Worm (Caenorhabditis elegans) whole organism, young adult: ENCODE measurements around the gene tost-1.

Experiments used
- B0336.3 ChIP-seq: fragments of 200-800 bp; sonication (Bioruptor generic); IDR thresholded peaks from 2 replicates; pipeline ENCODE4 v1.3.6; 2022; ENCODE audit warnings: missing genetic modification characterization, missing compliant biosample characterization
- D2030.7 ChIP-seq: fragments of 200-800 bp; sonication (Bioruptor generic); IDR thresholded peaks from 2 replicates; pipeline ENCODE4 v1.3.6; 2022; ENCODE audit warnings: missing genetic modification reagents, missing genetic modification characterization, missing compliant biosample characterization
- F33H1.4 ChIP-seq: fragments of 200-800 bp; sonication (Bioruptor generic); IDR thresholded peaks from 2 replicates; pipeline ENCODE4 v1.3.6; 2022; ENCODE audit warnings: missing genetic modification reagents, missing genetic modification characterization, missing compliant biosample characterization
- F39B2.1 ChIP-seq: fragments of 200-800 bp; sonication (Bioruptor generic); IDR thresholded peaks from 2 replicates; pipeline ENCODE4 v1.3.6; 2022; ENCODE audit warnings: missing genetic modification reagents, missing genetic modification characterization, missing compliant biosample characterization
- F49E8.2 ChIP-seq: sonication (generic microtip); optimal IDR thresholded peaks from 3 replicates; lab custom pipeline; 2017; ENCODE audit warnings: missing genetic modification characterization, mild to moderate bottlenecking, missing compliant biosample characterization, antibody characterized with exemption, moderate library complexity; ENCODE audit not compliant: insufficient read depth
- F55B11.4 ChIP-seq: sonication (generic microtip); optimal IDR thresholded peaks from 2 replicates; lab custom pipeline; 2016; ENCODE audit warnings: missing compliant biosample characterization, missing genetic modification characterization, borderline replicate concordance; ENCODE audit not compliant: insufficient read depth
- K12H6.12 ChIP-seq: fragments of 200-800 bp; sonication (Bioruptor generic); optimal IDR thresholded peaks from 2 replicates; lab custom pipeline; 2018; ENCODE audit warnings: mild to moderate bottlenecking, missing genetic modification characterization, missing compliant biosample characterization
- Y67H2A.10 ChIP-seq: fragments of 200-800 bp; sonication (Bioruptor generic); conservative IDR thresholded peaks from 2 replicates; pipeline ENCODE4 v1.3.6; 2022; ENCODE audit warnings: missing genetic modification reagents, missing genetic modification characterization, missing compliant biosample characterization
- Y79H2A.3 ChIP-seq: fragments of 200-800 bp; sonication (Bioruptor generic); conservative IDR thresholded peaks from 2 replicates; pipeline ENCODE4 v1.3.6; 2022; ENCODE audit warnings: missing genetic modification reagents, missing genetic modification characterization, missing compliant biosample characterization
- Y95B8A.8 ChIP-seq: fragments of 200-800 bp; sonication (Bioruptor generic); IDR thresholded peaks from 2 replicates; pipeline ENCODE4 v1.3.6; 2022; ENCODE audit warnings: missing genetic modification reagents, missing genetic modification characterization, missing compliant biosample characterization
- aptf-2 ChIP-seq: fragments of 200-800 bp; sonication (Bioruptor generic); conservative IDR thresholded peaks from 2 replicates; pipeline ENCODE4 v1.3.6; 2022; ENCODE audit warnings: missing genetic modification reagents, missing genetic modification characterization, missing compliant biosample characterization
- aptf-3 ChIP-seq: fragments of 200-800 bp; sonication (Bioruptor generic); IDR thresholded peaks from 2 replicates; pipeline ENCODE4 v1.3.6; 2022; ENCODE audit warnings: missing genetic modification characterization, missing compliant biosample characterization
- cebp-2 ChIP-seq: fragments of 200-800 bp; sonication (Bioruptor generic); IDR thresholded peaks from 2 replicates; pipeline ENCODE4 v1.3.6; 2022; ENCODE audit warnings: missing genetic modification characterization, missing compliant biosample characterization
- ceh-40 ChIP-seq: fragments of 200-800 bp; sonication (Bioruptor generic); IDR thresholded peaks from 2 replicates; pipeline ENCODE4 v1.3.6; 2022; ENCODE audit warnings: missing genetic modification characterization, missing compliant biosample characterization
- ceh-58 ChIP-seq: fragments of 200-800 bp; sonication (Bioruptor generic); IDR thresholded peaks from 2 replicates; pipeline ENCODE4 v1.3.6; 2022; ENCODE audit warnings: missing genetic modification characterization, missing compliant biosample characterization
- ceh-91 ChIP-seq: fragments of 200-800 bp; sonication (Bioruptor generic); IDR thresholded peaks from 2 replicates; pipeline ENCODE4 v1.3.6; 2022; ENCODE audit warnings: missing genetic modification reagents, missing genetic modification characterization, missing compliant biosample characterization
- die-1 ChIP-seq: sonication (generic microtip); optimal IDR thresholded peaks from 2 replicates; lab custom pipeline; 2016; ENCODE audit warnings: missing genotype, mild to moderate bottlenecking, missing genetic modification characterization, missing compliant biosample characterization
- dox-1 ChIP-seq: fragments of 200-800 bp; sonication (Bioruptor generic); IDR thresholded peaks from 2 replicates; pipeline ENCODE4 v1.3.6; 2022; ENCODE audit warnings: missing genetic modification reagents, missing genetic modification characterization, missing compliant biosample characterization
- dpff-1 ChIP-seq: sonication (generic microtip); optimal IDR thresholded peaks from 2 replicates; lab custom pipeline; 2017; ENCODE audit warnings: mild to moderate bottlenecking, missing genetic modification characterization, missing compliant biosample characterization
- dpl-1 ChIP-seq: fragments of 150-350 bp; optimal IDR thresholded peaks from 2 replicates; lab custom pipeline; 2014; ENCODE audit warnings: missing biosample characterization, missing genetic modification reagents, missing genetic modification characterization
- egl-44 ChIP-seq: fragments of 200-800 bp; sonication (Bioruptor generic); IDR thresholded peaks from 2 replicates; pipeline ENCODE4 v1.3.6; 2022; ENCODE audit warnings: missing genetic modification reagents, missing genetic modification characterization, missing compliant biosample characterization
- fkh-3 ChIP-seq: sonication (generic microtip); optimal IDR thresholded peaks from 2 replicates; lab custom pipeline; 2016; ENCODE audit warnings: mild to moderate bottlenecking, missing genetic modification characterization, missing compliant biosample characterization
- gei-17 ChIP-seq: fragments of 200-800 bp; sonication (Bioruptor generic); optimal IDR thresholded peaks from 2 replicates; lab custom pipeline; 2018; ENCODE audit warnings: mild to moderate bottlenecking, missing genetic modification characterization, missing compliant biosample characterization
- hlh-26 ChIP-seq: fragments of 200-800 bp; sonication (Bioruptor generic); conservative IDR thresholded peaks from 2 replicates; pipeline ENCODE4 v1.3.6; 2022; ENCODE audit warnings: missing genetic modification reagents, missing genetic modification characterization, missing compliant biosample characterization
- hmg-1.2 ChIP-seq: fragments of 200-800 bp; sonication (Bioruptor generic); IDR thresholded peaks from 2 replicates; pipeline ENCODE4 v1.3.6; 2022; ENCODE audit warnings: missing genetic modification reagents, missing genetic modification characterization, missing compliant biosample characterization
- hrde-1 ChIP-seq: sonication (generic microtip); optimal IDR thresholded peaks from 2 replicates; lab custom pipeline; 2016; ENCODE audit warnings: missing genetic modification characterization, mild to moderate bottlenecking, missing compliant biosample characterization, moderate library complexity, missing genotype, missing genetic modification reagents, borderline replicate concordance
- lag-1 ChIP-seq: fragments of 200-800 bp; sonication (Bioruptor generic); IDR thresholded peaks from 2 replicates; pipeline ENCODE4 v1.3.6; 2022; ENCODE audit warnings: missing genetic modification reagents, missing genetic modification characterization, missing compliant biosample characterization
- lin-26 ChIP-seq: fragments of 200-800 bp; sonication (Bioruptor generic); IDR thresholded peaks from 2 replicates; pipeline ENCODE4 v1.3.6; 2022; ENCODE audit warnings: missing genetic modification reagents, missing genetic modification characterization, missing compliant biosample characterization
- lin-35 ChIP-seq, 3 experiments: fragments of 150-350 bp in 2 of 3; sonication (generic microtip) in 1 of 3; optimal IDR thresholded peaks; 2 replicates each; lab custom pipeline; 2014 to 2018; ENCODE audit warnings: missing biosample characterization in 3 of 3, missing genetic modification characterization in 3 of 3, missing genetic modification reagents in 3 of 3
- lsl-1 ChIP-seq: fragments of 200-800 bp; sonication (Bioruptor generic); optimal IDR thresholded peaks from 2 replicates; lab custom pipeline; 2018; ENCODE audit warnings: mild to moderate bottlenecking, missing genetic modification characterization, moderate library complexity, missing compliant biosample characterization
- madf-10 ChIP-seq: sonication (generic microtip); optimal IDR thresholded peaks from 2 replicates; lab custom pipeline; 2016; ENCODE audit warnings: mild to moderate bottlenecking, missing genetic modification characterization, missing compliant biosample characterization
- madf-6 ChIP-seq: fragments of 200-800 bp; sonication (Bioruptor generic); IDR thresholded peaks from 2 replicates; pipeline ENCODE4 v1.3.6; 2022; ENCODE audit warnings: missing genetic modification reagents, missing genetic modification characterization, missing compliant biosample characterization
- madf-8 ChIP-seq: fragments of 200-800 bp; sonication (Bioruptor generic); conservative IDR thresholded peaks from 2 replicates; pipeline ENCODE4 v1.3.6; 2022; ENCODE audit warnings: missing genetic modification reagents, missing genetic modification characterization, missing compliant biosample characterization
- mcd-1 ChIP-seq: fragments of 200-800 bp; sonication (Bioruptor generic); IDR thresholded peaks from 2 replicates; pipeline ENCODE4 v1.3.6; 2022; ENCODE audit warnings: missing genetic modification reagents, missing genetic modification characterization, missing compliant biosample characterization
- nfya-1 ChIP-seq: sonication (generic microtip); optimal IDR thresholded peaks from 2 replicates; lab custom pipeline; 2017; ENCODE audit warnings: antibody characterized with exemption, missing compliant biosample characterization, missing genetic modification characterization, borderline replicate concordance; ENCODE audit not compliant: insufficient read depth
- nhr-120 ChIP-seq: fragments of 200-800 bp; sonication (Bioruptor generic); IDR thresholded peaks from 2 replicates; pipeline ENCODE4 v1.3.6; 2022; ENCODE audit warnings: missing genetic modification characterization, missing compliant biosample characterization
- nhr-179 ChIP-seq: sonication (generic microtip); optimal IDR thresholded peaks from 2 replicates; lab custom pipeline; 2016; ENCODE audit warnings: mild to moderate bottlenecking, missing genetic modification characterization, missing compliant biosample characterization
- rpc-1 ChIP-seq, 2 experiments: fragments of 150-350 bp in 1 of 2; sonication (generic microtip) in 1 of 2; optimal IDR thresholded peaks; 2 replicates each; lab custom pipeline; 2014 to 2018; ENCODE audit warnings: missing biosample characterization in 1 of 2, missing genetic modification characterization in 1 of 2, missing genetic modification reagents in 1 of 2, missing genotype in 1 of 2
- snpc-1.3 ChIP-seq: sonication (generic microtip); optimal IDR thresholded peaks from 2 replicates; lab custom pipeline; 2017; ENCODE audit warnings: missing genetic modification characterization, mild to moderate bottlenecking, missing compliant biosample characterization, antibody characterized with exemption, moderate library complexity, missing genotype, missing genetic modification reagents; ENCODE audit not compliant: insufficient read depth
- sptf-2 ChIP-seq: fragments of 200-800 bp; sonication (Bioruptor generic); optimal IDR thresholded peaks from 2 replicates; lab custom pipeline; 2018; ENCODE audit warnings: mild to moderate bottlenecking, missing genetic modification characterization, missing compliant biosample characterization
- tbp1 ChIP-seq: fragments of 200-800 bp; sonication (Bioruptor generic); optimal IDR thresholded peaks from 2 replicates; lab custom pipeline; 2018; ENCODE audit warnings: mild to moderate bottlenecking, missing genetic modification characterization, missing compliant biosample characterization
- tbx-9 ChIP-seq: sonication (generic microtip); optimal IDR thresholded peaks from 2 replicates; lab custom pipeline; 2016; ENCODE audit warnings: borderline replicate concordance, missing genetic modification characterization, inconsistent platforms, missing compliant biosample characterization
- unc-130 ChIP-seq: sonication (generic microtip); optimal IDR thresholded peaks from 2 replicates; lab custom pipeline; 2016; ENCODE audit warnings: missing genetic modification reagents, missing genetic modification characterization, missing compliant biosample characterization
- ztf-28 ChIP-seq: fragments of 200-800 bp; sonication (Bioruptor generic); IDR thresholded peaks from 2 replicates; pipeline ENCODE4 v1.3.6; 2022; ENCODE audit warnings: missing genetic modification reagents, missing genetic modification characterization, missing compliant biosample characterization

tost-1 gene

ce11 chrIII:4895313-4895712 is 17.2 kb upstream of the tost-1 start:
- no peak for TF ChIP-seq ceh-40 (GFP tag; lab: Robert Waterston, UW)
- TF ChIP-seq nhr-120 (GFP tag; lab: Robert Waterston, UW): no peak
- TF ChIP-seq gei-17 (GFP tag; lab: Kevin White, UChicago): no peak
- TF ChIP-seq F49E8.2 (tag; lab: Kevin White, UChicago): no peak
- no peak for TF ChIP-seq egl-44 (GFP tag; lab: Robert Waterston, UW)
- TF ChIP-seq aptf-3: no peak
- TF ChIP-seq, all 124 proteins: peak for 0

DNA sequence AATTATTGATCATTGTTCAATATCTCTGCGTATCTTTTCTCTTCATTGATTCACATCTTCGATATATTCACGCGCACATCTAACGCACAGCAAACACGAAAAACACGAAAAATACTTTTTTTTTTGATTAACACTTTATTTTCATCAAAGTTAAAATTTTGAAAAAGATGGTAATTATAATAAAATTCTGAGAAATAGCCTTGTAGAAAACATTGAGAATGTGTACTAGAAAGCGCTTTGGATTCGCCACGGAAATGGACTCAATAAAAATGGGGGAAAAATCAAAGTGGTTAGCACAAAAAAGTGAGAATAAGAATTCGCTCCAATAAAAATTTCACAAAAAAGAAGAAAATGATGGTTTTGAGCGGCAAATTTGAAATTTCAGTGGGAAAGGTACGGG is 15.4 kb upstream of the tost-1 start, which contains the start of gene F26F4.6:
F26F4.6 (minus strand) TSS at position 101 of the 400 bp plus-strand sequence.
- no peak for TF ChIP-seq hlh-26 (GFP tag; lab: Robert Waterston, UW)
- no peak for TF ChIP-seq ztf-28 (GFP tag; lab: Robert Waterston, UW)

DNA sequence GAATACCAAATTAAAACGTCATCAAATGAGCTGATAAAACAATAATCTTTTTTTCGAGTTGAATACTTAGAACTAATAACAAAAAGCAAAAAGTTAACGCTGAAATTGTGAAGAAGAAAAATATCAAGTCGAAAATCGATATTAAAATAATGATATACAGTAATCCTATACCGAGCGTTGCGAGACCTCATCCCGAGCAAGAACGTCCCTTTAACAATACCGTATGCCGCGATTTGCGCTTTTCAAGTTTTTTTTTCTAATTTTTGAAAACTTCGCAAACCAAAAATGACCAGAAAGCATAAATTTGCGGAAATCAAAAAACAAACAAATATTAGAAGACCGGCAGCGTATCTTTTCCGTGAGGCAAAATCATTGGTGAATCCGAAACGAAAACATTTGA is 12.9 kb upstream of the tost-1 start, which contains the start of gene F26F4.5:
F26F4.5 (minus strand) TSS at position 256 of the 400 bp plus-strand sequence.
- TF ChIP-seq fkh-3 (tag; lab: Kevin White, UChicago) (no peak), cebp-2 (GFP tag; lab: Robert Waterston, UW) (no peak), rpc-1 (optimal IDR thresholded peaks at IDR 0.05; lab: Kevin White, UChicago) (no peak), rpc-1 (tag; optimal IDR thresholded peaks at IDR 0.05; lab: Kevin White, UChicago) (no peak), D2030.7 (GFP tag; lab: Robert Waterston, UW) (no peak), K12H6.12 (tag; lab: Kevin White, UChicago) (no peak), nfya-1 (tag; lab: Kevin White, UChicago) (no peak), ceh-58 (GFP tag; lab: Robert Waterston, UW) (no peak), nhr-179 (tag; lab: Kevin White, UChicago) (no peak), Y79H2A.3 (GFP tag; lab: Robert Waterston, UW) (no peak), hmg-1.2 (GFP tag; lab: Robert Waterston, UW) (0 out of 2 replicates have a peak, but pooled peaks have one; percentile 14), Y95B8A.8 (no peak), lin-35 (GFP tag; optimal IDR thresholded peaks at IDR 0.05; lab: Kevin White, UChicago) (no peak), tbp1 (GFP tag; lab: Kevin White, UChicago) (no peak), dpl-1 (no peak), madf-10 (no peak), B0336.3 (GFP tag; lab: Robert Waterston, UW) (no peak), ceh-40 (GFP tag; lab: Robert Waterston, UW) (no peak), dpff-1 (tag; lab: Kevin White, UChicago) (no peak), die-1 (tag; lab: Kevin White, UChicago) (no peak), F55B11.4 (tag; lab: Kevin White, UChicago) (no peak), F33H1.4 (GFP tag; lab: Robert Waterston, UW) (peak; percentile 90), ztf-28 (GFP tag; lab: Robert Waterston, UW) (no peak), dox-1 (GFP tag; lab: Robert Waterston, UW) (0 out of 2 replicates have a peak, but pooled peaks have one; percentile 8), lsl-1 (peak; percentile 95), madf-6 (GFP tag; lab: Robert Waterston, UW) (peak; percentile 90), snpc-1.3 (no peak), lin-26 (GFP tag; lab: Robert Waterston, UW) (no peak), F49E8.2 (tag; lab: Kevin White, UChicago) (no peak), unc-130 (GFP tag; lab: Kevin White, UChicago) (no peak), F39B2.1 (GFP tag; lab: Robert Waterston, UW) (no peak), aptf-2 (GFP tag; lab: Robert Waterston, UW) (no peak), tbx-9 (tag; lab: Kevin White, UChicago) (no peak), lag-1 (no peak), mcd-1 (GFP tag; lab: Robert Waterston, UW) (peak; percentile 26; the same call in 1 of the 2 replicates), sptf-2 (GFP tag; lab: Kevin White, UChicago) (no peak), hrde-1 (no peak), ceh-91 (GFP tag; lab: Robert Waterston, UW) (peak; percentile 66; the same call in 1 of the 2 replicates), Y67H2A.10 (GFP tag; lab: Robert Waterston, UW) (no peak), madf-8 (GFP tag; lab: Robert Waterston, UW) (peak; percentile 72)
